Worm (Caenorhabditis elegans) whole organism, young adult: ENCODE results near the gene spp-12.

Experiments used
- ama-1 ChIP-seq, 3 experiments: fragments of 150-350 bp in 1 of 3; sonication (generic microtip) in 2 of 3; optimal IDR thresholded peaks; 2 replicates each; lab custom pipeline; 2014 to 2018; ENCODE audit warnings: missing biosample characterization in 2 of 3, missing genetic modification characterization in 2 of 3, missing genetic modification reagents in 2 of 3
- attf-3 ChIP-seq: fragments of 200-800 bp; sonication (Bioruptor generic); conservative IDR thresholded peaks from 2 replicates; pipeline ENCODE4 v1.3.6; 2022; ENCODE audit warnings: missing genetic modification reagents, missing genetic modification characterization, missing compliant biosample characterization
- egrh-3 ChIP-seq: fragments of 200-800 bp; sonication (Bioruptor generic); IDR thresholded peaks from 2 replicates; pipeline ENCODE4 v1.3.6; 2022; ENCODE audit warnings: missing genetic modification reagents, missing genetic modification characterization, missing compliant biosample characterization
- him-1 ChIP-seq: sonication (generic microtip); optimal IDR thresholded peaks from 2 replicates; lab custom pipeline; 2016; ENCODE audit warnings: missing genotype, missing genetic modification reagents, missing genetic modification characterization, missing compliant biosample characterization
- madf-10 ChIP-seq: sonication (generic microtip); optimal IDR thresholded peaks from 2 replicates; lab custom pipeline; 2016; ENCODE audit warnings: mild to moderate bottlenecking, missing genetic modification characterization, missing compliant biosample characterization
- sdz-38 ChIP-seq: sonication (generic microtip); optimal IDR thresholded peaks from 2 replicates; lab custom pipeline; 2016; ENCODE audit warnings: missing genotype, missing genetic modification characterization, missing compliant biosample characterization
- snpc-4 ChIP-seq, 5 experiments: fragments of 150-350 bp in 1 of 5; sonication (generic microtip) in 4 of 5; optimal IDR thresholded peaks; 2 replicates each; lab custom pipeline; 2014 to 2018; ENCODE audit warnings: missing genetic modification characterization in 5 of 5, missing biosample characterization in 3 of 5, antibody characterized with exemption in 2 of 5, mild to moderate bottlenecking in 2 of 5, missing compliant biosample characterization in 2 of 5, missing genotype in 2 of 5, moderate library complexity in 2 of 5, missing genetic modification reagents in 1 of 5

- TF ChIP-seq ama-1 (optimal IDR thresholded peaks at IDR 0.05; lab: Kevin White, UChicago) (no peak), ama-1 (GFP tag; optimal IDR thresholded peaks at IDR 0.05; lab: Kevin White, UChicago) (no peak), attf-3 (no peak), him-1 (tag; lab: Kevin White, UChicago) (no peak), madf-10 (tag; lab: Kevin White, UChicago) (no peak), sdz-38 (tag; lab: Kevin White, UChicago) (no peak), snpc-4 (GFP tag; optimal IDR thresholded peaks at IDR 0.05; lab: Kevin White, UChicago) (no peak), snpc-4 (tag; optimal IDR thresholded peaks at IDR 0.05; lab: Kevin White, UChicago) (no peak), egrh-3 (GFP tag; lab: Robert Waterston, UW) (no peak)
Measured at ce11 chrV:13856376-13856775, 33.2 kb upstream of the spp-12 start, which contains the start of gene srx-134.
